Fruit fly (Drosophila melanogaster) whole organism, embryonic: ENCODE data around the gene cana.
A peak's percentile ranks its signal among the peaks of the same experiment; 100 is the strongest.

Experiments used
- CG10543 ChIP-seq: fragments of 200-800 bp; sonication (Bioruptor generic); optimal IDR thresholded peaks from 3 replicates; lab custom pipeline; 2017; ENCODE audit warnings: missing biosample characterization, mild to moderate bottlenecking, missing genetic modification characterization, moderate library complexity
- CG14860 ChIP-seq: fragments of 200-800 bp; sonication (Bioruptor generic); IDR thresholded peaks from 3 replicates; pipeline ENCODE4 v1.3.6; 2022; ENCODE audit warnings: missing biosample characterization, missing genetic modification characterization; ENCODE audit not compliant: partially characterized antibody
- CG15269 ChIP-seq: fragments of 200-800 bp; sonication (Bioruptor generic); optimal IDR thresholded peaks from 2 replicates; lab custom pipeline; 2018; ENCODE audit warnings: missing biosample characterization, mild to moderate bottlenecking, missing genetic modification characterization, moderate library complexity
- CG15601 ChIP-seq: fragments of 200-800 bp; sonication (Bioruptor generic); optimal IDR thresholded peaks from 3 replicates; lab custom pipeline; 2019; ENCODE audit warnings: missing biosample characterization, mild to moderate bottlenecking, missing genetic modification characterization, moderate library complexity
- CG1602 ChIP-seq: fragments of 200-800 bp; sonication (Bioruptor generic); optimal IDR thresholded peaks from 3 replicates; lab custom pipeline; 2016; ENCODE audit warnings: missing biosample characterization, missing genetic modification characterization
- CG16815 ChIP-seq: fragments of 200-800 bp; sonication (Bioruptor generic); optimal IDR thresholded peaks from 3 replicates; lab custom pipeline; 2017; ENCODE audit warnings: missing biosample characterization, mild to moderate bottlenecking, missing genetic modification characterization
- CG17186 ChIP-seq: fragments of 200-800 bp; sonication (Bioruptor generic); optimal IDR thresholded peaks from 3 replicates; lab custom pipeline; 2017; ENCODE audit warnings: missing biosample characterization, missing genetic modification reagents, missing genetic modification characterization
- CG42726 ChIP-seq: fragments of 200-800 bp; sonication (Bioruptor generic); IDR thresholded peaks from 2 replicates; pipeline ENCODE4 v1.3.6; 2022; ENCODE audit warnings: missing biosample characterization, missing genetic modification characterization; ENCODE audit not compliant: partially characterized antibody
- CG4360 ChIP-seq: fragments of 200-800 bp; sonication (Bioruptor generic); IDR thresholded peaks from 2 replicates; pipeline ENCODE4 v1.3.6; 2022; ENCODE audit warnings: missing biosample characterization, missing genetic modification characterization
- CG43689 ChIP-seq: fragments of 200-800 bp; sonication (Bioruptor generic); IDR thresholded peaks from 2 replicates; pipeline ENCODE4 v1.3.6; 2022; ENCODE audit warnings: missing biosample characterization, missing genetic modification characterization
- CG4617 ChIP-seq: fragments of 200-800 bp; sonication (Bioruptor generic); optimal IDR thresholded peaks from 3 replicates; lab custom pipeline; 2016; ENCODE audit warnings: missing biosample characterization, missing genetic modification characterization, borderline replicate concordance
- CG4707 ChIP-seq: fragments of 200-800 bp; sonication (Bioruptor generic); optimal IDR thresholded peaks from 2 replicates; lab custom pipeline; 2018; ENCODE audit warnings: missing biosample characterization, mild to moderate bottlenecking, missing genetic modification characterization, moderate library complexity
- CG5180 ChIP-seq: fragments of 200-800 bp; sonication (Bioruptor generic); optimal IDR thresholded peaks from 3 replicates; lab custom pipeline; 2017; ENCODE audit warnings: missing biosample characterization, missing genetic modification characterization, mild to moderate bottlenecking, moderate library complexity, missing genetic modification reagents
- CG6854 ChIP-seq: fragments of 200-800 bp; sonication (Bioruptor generic); optimal IDR thresholded peaks from 3 replicates; lab custom pipeline; 2017; ENCODE audit warnings: missing biosample characterization, mild to moderate bottlenecking, missing genetic modification characterization
- Dfd ChIP-seq, 2 experiments: fragments of >200 bp; optimal IDR thresholded peaks; 2 replicates each; lab custom pipeline; 2017; ENCODE audit warnings: missing biosample characterization in 2 of 2, missing genetic modification characterization in 2 of 2
- Ets65A ChIP-seq: fragments of 200-800 bp; sonication (Bioruptor generic); peaks from one replicate; lab custom pipeline; 2016; ENCODE audit warnings: missing biosample characterization, missing genetic modification characterization
- Hr39 ChIP-seq: fragments of >200 bp; optimal IDR thresholded peaks from 2 replicates; lab custom pipeline; 2017
- Nf-YB ChIP-seq: fragments of 200-800 bp; sonication (Bioruptor generic); optimal IDR thresholded peaks from 3 replicates; lab custom pipeline; 2019; ENCODE audit warnings: missing biosample characterization, mild to moderate bottlenecking, missing genetic modification characterization, moderate library complexity
- Nf-YC ChIP-seq: fragments of 200-800 bp; optimal IDR thresholded peaks from 3 replicates; lab custom pipeline; 2019; ENCODE audit warnings: missing biosample characterization, mild to moderate bottlenecking, missing genetic modification characterization, moderate library complexity
- ab ChIP-seq: fragments of 200-800 bp; sonication (Bioruptor generic); optimal IDR thresholded peaks from 2 replicates; lab custom pipeline; 2016; ENCODE audit warnings: missing biosample characterization, missing genetic modification characterization
- abd-A ChIP-seq: fragments of 200-800 bp; sonication (Bioruptor generic); optimal IDR thresholded peaks from 3 replicates; lab custom pipeline; 2019; ENCODE audit warnings: missing biosample characterization, mild to moderate bottlenecking, missing genetic modification characterization, moderate library complexity
- ase ChIP-seq: fragments of 200-800 bp; sonication (Bioruptor generic); IDR thresholded peaks from 3 replicates; pipeline ENCODE4 v1.3.6; 2022; ENCODE audit warnings: missing biosample characterization, missing genetic modification characterization
- az2 ChIP-seq: fragments of 200-800 bp; sonication (Bioruptor generic); optimal IDR thresholded peaks from 3 replicates; lab custom pipeline; 2016; ENCODE audit warnings: missing biosample characterization, missing genetic modification characterization
- cg ChIP-seq: fragments of 200-800 bp; sonication (Bioruptor generic); optimal IDR thresholded peaks from 3 replicates; lab custom pipeline; 2019; ENCODE audit warnings: missing biosample characterization, mild to moderate bottlenecking, missing genetic modification characterization, moderate library complexity
- chinmo ChIP-seq: fragments of 200-800 bp; sonication (Bioruptor generic); IDR thresholded peaks from 4 replicates; pipeline ENCODE4 v1.3.6; 2022; ENCODE audit warnings: missing biosample characterization, missing genetic modification characterization; ENCODE audit not compliant: partially characterized antibody
- crc ChIP-seq: fragments of 200-800 bp; sonication (Bioruptor generic); optimal IDR thresholded peaks from 2 replicates; lab custom pipeline; 2016; ENCODE audit warnings: missing biosample characterization, missing genetic modification characterization
- crol ChIP-seq: fragments of 200-800 bp; sonication (Bioruptor generic); IDR thresholded peaks from 2 replicates; pipeline ENCODE4 v1.3.6; 2022; ENCODE audit warnings: missing biosample characterization, missing genetic modification characterization
- en ChIP-seq: fragments of 200-800 bp; sonication (Bioruptor generic); optimal IDR thresholded peaks from 2 replicates; lab custom pipeline; 2016; ENCODE audit warnings: missing biosample characterization, missing genetic modification characterization
- grn ChIP-seq: fragments of 200-800 bp; sonication (Bioruptor generic); optimal IDR thresholded peaks from 3 replicates; lab custom pipeline; 2017; ENCODE audit warnings: missing biosample characterization, missing genetic modification characterization
- gro ChIP-seq: fragments of 200-800 bp; sonication (Bioruptor generic); optimal IDR thresholded peaks from 2 replicates; lab custom pipeline; 2016; ENCODE audit warnings: missing biosample characterization, missing genetic modification characterization
- ham ChIP-seq: fragments of 200-800 bp; sonication (Bioruptor generic); IDR thresholded peaks from 2 replicates; pipeline ENCODE4 v1.3.6; 2022; ENCODE audit warnings: missing biosample characterization, missing genetic modification characterization
- hbn ChIP-seq: fragments of 200-800 bp; sonication (Bioruptor generic); IDR thresholded peaks from 2 replicates; pipeline ENCODE4 v1.3.6; 2022; ENCODE audit warnings: missing biosample characterization, missing genetic modification characterization; ENCODE audit not compliant: partially characterized antibody
- jigr1 ChIP-seq: fragments of 200-800 bp; sonication (Bioruptor generic); IDR thresholded peaks from 3 replicates; pipeline ENCODE4 v1.3.6; 2022; ENCODE audit warnings: missing biosample characterization, missing genetic modification characterization
- oc ChIP-seq: fragments of 200-800 bp; sonication (Bioruptor generic); optimal IDR thresholded peaks from 2 replicates; lab custom pipeline; 2018; ENCODE audit warnings: missing biosample characterization, mild to moderate bottlenecking, missing genetic modification characterization, moderate library complexity
- repo ChIP-seq: fragments of 200-800 bp; sonication (Bioruptor generic); optimal IDR thresholded peaks from 2 replicates; lab custom pipeline; 2016; ENCODE audit warnings: missing biosample characterization, missing genetic modification characterization
- scrt ChIP-seq: fragments of 200-800 bp; sonication (Bioruptor generic); optimal IDR thresholded peaks from 2 replicates; lab custom pipeline; 2018; ENCODE audit warnings: missing biosample characterization, mild to moderate bottlenecking, missing genetic modification characterization, moderate library complexity
- sd ChIP-seq: fragments of 200-800 bp; sonication (Bioruptor generic); optimal IDR thresholded peaks from 3 replicates; lab custom pipeline; 2018; ENCODE audit warnings: missing biosample characterization, mild to moderate bottlenecking, missing genetic modification characterization, moderate library complexity
- sens ChIP-seq: fragments of 200-800 bp; sonication (Bioruptor generic); peaks from one replicate; lab custom pipeline; 2016; ENCODE audit warnings: missing biosample characterization, missing genetic modification characterization
- so ChIP-seq: fragments of 200-800 bp; sonication (Bioruptor generic); IDR thresholded peaks from 3 replicates; pipeline ENCODE4 v1.3.6; 2022; ENCODE audit warnings: missing biosample characterization, missing genetic modification characterization
- sqz ChIP-seq: fragments of 200-800 bp; sonication (Bioruptor generic); optimal IDR thresholded peaks from 3 replicates; lab custom pipeline; 2018; ENCODE audit warnings: missing biosample characterization, mild to moderate bottlenecking, missing genetic modification characterization
- toy ChIP-seq: fragments of 200-800 bp; sonication (Bioruptor generic); IDR thresholded peaks from 2 replicates; pipeline ENCODE4 v1.3.6; 2022; ENCODE audit warnings: missing biosample characterization, missing genetic modification characterization
- tx ChIP-seq: fragments of 200-800 bp; sonication (Bioruptor generic); optimal IDR thresholded peaks from 2 replicates; lab custom pipeline; 2016; ENCODE audit warnings: missing biosample characterization, missing genetic modification characterization
- unpg ChIP-seq: fragments of 200-800 bp; sonication (Bioruptor generic); optimal IDR thresholded peaks from 3 replicates; lab custom pipeline; 2018; ENCODE audit warnings: missing biosample characterization, mild to moderate bottlenecking, missing genetic modification characterization, moderate library complexity
- vfl ChIP-seq: fragments of 200-800 bp; sonication (Bioruptor generic); optimal IDR thresholded peaks from 2 replicates; lab custom pipeline; 2016; ENCODE audit warnings: missing biosample characterization, missing genetic modification characterization

cana gene

DNA sequence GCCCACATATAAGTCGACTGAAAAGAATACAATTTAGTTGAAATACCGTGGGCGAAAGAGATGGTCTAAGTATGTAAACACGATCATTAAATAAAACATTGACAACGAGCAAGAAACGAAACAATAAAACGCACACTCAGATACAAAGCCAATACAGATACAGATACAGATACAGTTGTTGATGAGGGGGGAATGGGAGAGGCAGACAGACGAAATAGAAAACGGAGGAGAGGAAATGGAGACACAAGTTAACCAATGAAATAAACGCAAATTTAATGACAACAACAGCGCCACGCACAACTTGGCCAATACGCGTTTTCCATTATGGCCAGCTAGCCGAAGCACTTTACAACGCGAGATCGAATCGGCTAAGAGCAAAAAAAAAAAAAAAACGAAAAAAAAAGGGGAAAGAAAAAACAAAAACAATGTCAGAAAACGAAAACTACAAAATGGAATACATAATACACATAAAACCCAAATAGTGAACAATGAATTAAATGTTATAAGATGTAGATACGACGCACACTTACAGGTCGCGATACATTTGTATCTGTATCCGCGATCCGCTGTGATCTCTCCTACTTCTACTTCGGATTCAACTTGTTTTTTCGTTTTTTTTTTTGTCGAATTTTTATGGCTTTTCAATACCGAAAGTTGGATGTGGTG is 40.5 kb upstream of the cana start (continued):
- peak; percentile 73 for TF ChIP-seq sqz (GFP tag; lab: Kevin White, UChicago)
- peak; percentile 19 for TF ChIP-seq CG5180 (GFP tag; lab: Kevin White, UChicago)
- peak; percentile 14 for TF ChIP-seq oc
- TF ChIP-seq CG43689 (GFP tag; lab: Robert Waterston, UW), result no peak
- TF ChIP-seq scrt, result no peak
- TF ChIP-seq chinmo, result peak; percentile 65; the same call in 1 of the 4 replicates
- peak; percentile 28 for TF ChIP-seq sd (tag; lab: Kevin White, UChicago)
- TF ChIP-seq CG15269, result peak; percentile 40
- TF ChIP-seq ab (GFP tag; lab: Kevin White, UChicago), result peak; percentile 75
- TF ChIP-seq Nf-YC (tag; lab: Kevin White, UChicago), result peak; percentile 95
- TF ChIP-seq crol (GFP tag; lab: Robert Waterston, UW), result peak; percentile 85
- TF ChIP-seq Nf-YB (GFP tag; lab: Kevin White, UChicago), result peak; percentile 90
- no peak for TF ChIP-seq so
- peak; percentile 50 for TF ChIP-seq grn (GFP tag; lab: Kevin White, UChicago)
- no peak for TF ChIP-seq toy (GFP tag; lab: Robert Waterston, UW)
- peak; percentile 4 for TF ChIP-seq CG10543
- TF ChIP-seq Dfd (GFP tag; optimal IDR thresholded peaks at IDR 0.05; lab: Kevin White, UChicago), result no peak

DNA sequence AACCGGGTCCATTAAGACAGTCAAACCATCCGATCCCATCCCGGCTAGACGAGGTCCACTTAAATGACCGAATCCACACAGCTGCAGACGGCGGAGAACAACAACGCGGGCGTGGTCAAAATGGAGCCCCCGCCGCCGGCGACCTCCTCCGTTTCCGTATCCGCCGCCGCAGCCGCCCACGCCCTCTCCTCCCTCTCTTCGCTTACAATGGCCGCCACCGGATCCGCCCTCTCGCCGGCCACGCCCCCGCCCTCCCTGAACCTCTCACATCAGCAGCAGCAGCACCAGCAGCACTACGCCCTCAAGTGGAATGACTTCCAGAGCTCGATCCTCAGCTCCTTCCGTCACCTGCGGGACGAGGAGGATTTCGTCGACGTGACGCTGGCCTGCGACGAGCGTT is 34.0 kb upstream of the cana start:
- TF ChIP-seq Hr39 (lab: Kevin White, UChicago) (peak; percentile 69), CG15601 (tag; lab: Kevin White, UChicago) (no peak), CG16815 (GFP tag; lab: Kevin White, UChicago) (no peak), ham (GFP tag; lab: Robert Waterston, UW) (no peak)
- TF ChIP-seq, all 482 proteins: peak for 1

DNA sequence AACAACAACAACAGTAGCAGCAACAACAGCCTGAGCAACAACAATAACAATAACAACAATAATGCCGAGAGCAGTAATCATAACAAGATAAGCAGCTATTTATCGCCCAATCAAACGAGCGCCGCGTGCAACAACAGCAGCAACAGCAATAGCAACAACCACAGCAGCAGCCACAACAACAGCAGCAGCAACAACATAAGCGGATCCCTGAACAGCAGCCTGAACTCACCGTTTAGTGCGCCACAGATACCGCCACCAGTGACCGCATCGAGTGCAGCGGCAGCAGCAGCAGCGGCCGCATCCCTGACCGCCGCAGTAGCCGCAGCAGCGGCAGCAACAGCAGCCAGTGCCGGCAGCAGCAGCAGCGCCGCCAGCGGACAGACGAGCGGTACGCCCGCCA is 33.2 kb upstream of the cana start:
- TF ChIP-seq en (GFP tag; lab: Kevin White, UChicago) (no peak), hbn (no peak), az2 (GFP tag; lab: Kevin White, UChicago) (no peak), CG42726 (GFP tag; lab: Robert Waterston, UW) (no peak), CG4360 (GFP tag; lab: Robert Waterston, UW) (peak; percentile 86), ase (GFP tag; lab: Robert Waterston, UW) (no peak), tx (GFP tag; lab: Kevin White, UChicago) (no peak), vfl (no peak), CG1602 (GFP tag; lab: Kevin White, UChicago) (no peak), jigr1 (GFP tag; lab: Robert Waterston, UW) (no peak), unpg (GFP tag; lab: Kevin White, UChicago) (no peak), CG4617 (GFP tag; lab: Kevin White, UChicago) (no peak), sens (GFP tag; lab: Kevin White, UChicago) (peak; percentile 3), Ets65A (GFP tag; lab: Kevin White, UChicago) (peak; percentile 35), repo (GFP tag; lab: Kevin White, UChicago) (no peak), CG4707 (GFP tag; lab: Kevin White, UChicago) (no peak), crc (GFP tag; lab: Kevin White, UChicago) (no peak), CG17186 (GFP tag; lab: Kevin White, UChicago) (no peak), abd-A (tag; lab: Kevin White, UChicago) (no peak), scrt (no peak), CG6854 (no peak), gro (GFP tag; lab: Kevin White, UChicago) (no peak), cg (GFP tag; lab: Kevin White, UChicago) (no peak), CG14860 (GFP tag; lab: Robert Waterston, UW) (no peak)
- TF ChIP-seq, all 482 proteins: peak for 3
